Fruit fly (Drosophila melanogaster) whole organism, embryonic: ENCODE data around the gene LysS.

Experiments used
- Abd-B ChIP-seq: fragments of 200-800 bp; sonication (Bioruptor generic); optimal IDR thresholded peaks from 2 replicates; lab custom pipeline; 2018; ENCODE audit warnings: missing biosample characterization, mild to moderate bottlenecking, missing genetic modification characterization, moderate library complexity
- Awh ChIP-seq: fragments of 200-800 bp; sonication (Bioruptor generic); IDR thresholded peaks from 2 replicates; pipeline ENCODE4, ENCODE4 v1.3.6; 2022; ENCODE audit warnings: missing biosample characterization, missing genetic modification characterization
- BtbVII ChIP-seq: fragments of 200-800 bp; sonication (Bioruptor generic); optimal IDR thresholded peaks from 3 replicates; lab custom pipeline; 2017; ENCODE audit warnings: missing biosample characterization, mild to moderate bottlenecking, missing genetic modification characterization
- CG11456 ChIP-seq: fragments of 200-800 bp; sonication (Bioruptor generic); IDR thresholded peaks from 3 replicates; pipeline ENCODE4 v1.3.6; 2022; ENCODE audit warnings: missing biosample characterization, missing genetic modification characterization
- CG12219 ChIP-seq: fragments of 200-800 bp; sonication (Bioruptor generic); optimal IDR thresholded peaks from 3 replicates; lab custom pipeline; 2018; ENCODE audit warnings: missing biosample characterization, mild to moderate bottlenecking, missing genetic modification characterization
- CG12391 ChIP-seq: fragments of 200-800 bp; sonication (Bioruptor generic); optimal IDR thresholded peaks from 3 replicates; lab custom pipeline; 2018; ENCODE audit warnings: missing biosample characterization, mild to moderate bottlenecking, missing genetic modification characterization, moderate library complexity
- CG14014 ChIP-seq: fragments of 200-800 bp; sonication (Bioruptor generic); IDR thresholded peaks from 2 replicates; pipeline ENCODE4 v1.3.6; 2022; ENCODE audit warnings: missing biosample characterization, missing genetic modification characterization
- CG15479 ChIP-seq: fragments of 200-800 bp; sonication (Bioruptor generic); optimal IDR thresholded peaks from 3 replicates; lab custom pipeline; 2019; ENCODE audit warnings: missing biosample characterization, mild to moderate bottlenecking, missing genetic modification characterization, moderate library complexity
- CG15601 ChIP-seq: fragments of 200-800 bp; sonication (Bioruptor generic); optimal IDR thresholded peaks from 3 replicates; lab custom pipeline; 2019; ENCODE audit warnings: missing biosample characterization, mild to moderate bottlenecking, missing genetic modification characterization, moderate library complexity
- CG1603 ChIP-seq: fragments of 200-800 bp; sonication (Bioruptor generic); optimal IDR thresholded peaks from 2 replicates; lab custom pipeline; 2019; ENCODE audit warnings: missing biosample characterization, mild to moderate bottlenecking, missing genetic modification characterization, moderate library complexity
- CG17385 ChIP-seq: fragments of 200-800 bp; sonication (Bioruptor generic); optimal IDR thresholded peaks from 3 replicates; lab custom pipeline; 2018; ENCODE audit warnings: missing biosample characterization, mild to moderate bottlenecking, missing genetic modification characterization
- CG17829 ChIP-seq: fragments of 200-800 bp; optimal IDR thresholded peaks from 2 replicates; lab custom pipeline; 2019; ENCODE audit warnings: missing biosample characterization, mild to moderate bottlenecking, missing genetic modification characterization, moderate library complexity
- CG3281 ChIP-seq: fragments of 200-800 bp; sonication (Bioruptor generic); optimal IDR thresholded peaks from 3 replicates; lab custom pipeline; 2017; ENCODE audit warnings: missing biosample characterization, mild to moderate bottlenecking, missing genetic modification characterization
- CG34376 ChIP-seq: fragments of 200-800 bp; sonication (Bioruptor generic); optimal IDR thresholded peaks from 2 replicates; lab custom pipeline; 2018; ENCODE audit warnings: missing biosample characterization, mild to moderate bottlenecking, missing genetic modification characterization
- CG3995 ChIP-seq: fragments of 200-800 bp; sonication (Bioruptor generic); optimal IDR thresholded peaks from 3 replicates; lab custom pipeline; 2016; ENCODE audit warnings: missing biosample characterization, missing genetic modification characterization
- CG4820 ChIP-seq: fragments of 200-800 bp; sonication (Bioruptor generic); optimal IDR thresholded peaks from 3 replicates; lab custom pipeline; 2016; ENCODE audit warnings: missing biosample characterization, missing genetic modification characterization
- CG6765 ChIP-seq: fragments of 200-800 bp; sonication (Bioruptor generic); optimal IDR thresholded peaks from 3 replicates; lab custom pipeline; 2017; ENCODE audit warnings: missing biosample characterization, mild to moderate bottlenecking, missing genetic modification characterization
- CG7556 ChIP-seq: fragments of 200-800 bp; sonication (Bioruptor generic); optimal IDR thresholded peaks from 2 replicates; lab custom pipeline; 2017; ENCODE audit warnings: missing biosample characterization, mild to moderate bottlenecking, missing genetic modification characterization
- CG8290 ChIP-seq, 3 experiments: fragments of 200-800 bp; sonication (Bioruptor generic); optimal IDR thresholded peaks; 2 replicates each; lab custom pipeline; 2016 to 2019; ENCODE audit warnings: missing biosample characterization in 3 of 3, missing genetic modification characterization in 3 of 3, mild to moderate bottlenecking in 2 of 3, moderate library complexity in 1 of 3
- CG9437 ChIP-seq: fragments of 200-800 bp; sonication (Bioruptor generic); optimal IDR thresholded peaks from 2 replicates; lab custom pipeline; 2018; ENCODE audit warnings: missing biosample characterization, mild to moderate bottlenecking, missing genetic modification characterization
- CrebB ChIP-seq: fragments of 200-800 bp; sonication (Bioruptor generic); optimal IDR thresholded peaks from 3 replicates; lab custom pipeline; 2018; ENCODE audit warnings: missing biosample characterization, mild to moderate bottlenecking, missing genetic modification characterization
- D19B ChIP-seq: fragments of 200-800 bp; sonication (Bioruptor generic); optimal IDR thresholded peaks from 2 replicates; lab custom pipeline; 2017; ENCODE audit warnings: missing biosample characterization, mild to moderate bottlenecking, missing genetic modification characterization
- Eip74EF ChIP-seq, 2 experiments: fragments of 200-800 bp in 1 of 2; fragments of >200 bp in 1 of 2; sonication (Bioruptor generic) in 1 of 2; optimal IDR thresholded peaks; 2 replicates each; lab custom pipeline; 2017 to 2019; ENCODE audit warnings: missing biosample characterization in 2 of 2, missing genetic modification characterization in 2 of 2, mild to moderate bottlenecking in 1 of 2, moderate library complexity in 1 of 2
- GATAe ChIP-seq: fragments of 200-800 bp; sonication (Bioruptor generic); conservative IDR thresholded peaks from 2 replicates; pipeline ENCODE4 v1.3.6; 2022; ENCODE audit warnings: missing biosample characterization, missing genetic modification characterization
- Gug ChIP-seq: fragments of 200-800 bp; sonication (Bioruptor generic); IDR thresholded peaks from 4 replicates; pipeline ENCODE4 v1.3.6; 2022; ENCODE audit warnings: missing biosample characterization, missing genetic modification characterization
- Hmr ChIP-seq: fragments of 200-800 bp; sonication (Bioruptor generic); optimal IDR thresholded peaks from 3 replicates; lab custom pipeline; 2017; ENCODE audit warnings: mild to moderate bottlenecking, missing biosample characterization, missing genetic modification reagents, missing genetic modification characterization
- NK7.1 ChIP-seq: fragments of 200-800 bp; sonication (Bioruptor generic); optimal IDR thresholded peaks from 3 replicates; lab custom pipeline; 2016; ENCODE audit warnings: missing biosample characterization, missing genetic modification characterization
- Nf-YC ChIP-seq: fragments of 200-800 bp; optimal IDR thresholded peaks from 3 replicates; lab custom pipeline; 2019; ENCODE audit warnings: missing biosample characterization, mild to moderate bottlenecking, missing genetic modification characterization, moderate library complexity
- Taf1 ChIP-seq: fragments of 200-800 bp; sonication (Bioruptor generic); IDR thresholded peaks from 2 replicates; pipeline ENCODE4 v1.3.6; 2022; ENCODE audit warnings: missing biosample characterization, missing genetic modification characterization
- bigmax ChIP-seq: fragments of 200-800 bp; sonication (Bioruptor generic); optimal IDR thresholded peaks from 2 replicates; lab custom pipeline; 2018; ENCODE audit warnings: missing biosample characterization, mild to moderate bottlenecking, missing genetic modification characterization
- chm ChIP-seq: fragments of 200-800 bp; sonication (Bioruptor generic); IDR thresholded peaks from 2 replicates; pipeline ENCODE4 v1.3.6; 2022; ENCODE audit warnings: missing biosample characterization, missing genetic modification characterization
- crol ChIP-seq: fragments of 200-800 bp; sonication (Bioruptor generic); IDR thresholded peaks from 2 replicates; pipeline ENCODE4 v1.3.6; 2022; ENCODE audit warnings: missing biosample characterization, missing genetic modification characterization
- cwo ChIP-seq: fragments of 200-800 bp; sonication (Bioruptor generic); optimal IDR thresholded peaks from 3 replicates; lab custom pipeline; 2017; ENCODE audit warnings: missing biosample characterization, missing genetic modification characterization, mild to moderate bottlenecking, moderate library complexity, missing genetic modification reagents
- dimm ChIP-seq: fragments of 200-800 bp; sonication (Bioruptor generic); IDR thresholded peaks from 2 replicates; pipeline ENCODE4 v1.3.6; 2022; ENCODE audit warnings: missing biosample characterization, missing genetic modification characterization
- fd64A ChIP-seq: fragments of 200-800 bp; sonication (Bioruptor generic); optimal IDR thresholded peaks from 3 replicates; lab custom pipeline; 2018; ENCODE audit warnings: missing biosample characterization, mild to moderate bottlenecking, missing genetic modification characterization
- fru ChIP-seq: fragments of >200 bp; optimal IDR thresholded peaks from 2 replicates; lab custom pipeline; 2017
- gcm2 ChIP-seq: fragments of 200-800 bp; sonication (Bioruptor generic); optimal IDR thresholded peaks from 2 replicates; lab custom pipeline; 2016; ENCODE audit warnings: missing biosample characterization, missing genetic modification characterization
- jumu ChIP-seq: fragments of 200-800 bp; sonication (Bioruptor generic); optimal IDR thresholded peaks from 3 replicates; lab custom pipeline; 2016; ENCODE audit warnings: missing biosample characterization, missing genetic modification characterization
- lmd ChIP-seq: fragments of 200-800 bp; sonication (Bioruptor generic); IDR thresholded peaks from 2 replicates; pipeline ENCODE4 v1.3.6; 2022; ENCODE audit warnings: missing biosample characterization, missing genetic modification characterization
- pb ChIP-seq: fragments of 200-800 bp; sonication (Bioruptor generic); optimal IDR thresholded peaks from 3 replicates; lab custom pipeline; 2016; ENCODE audit warnings: missing biosample characterization, missing genetic modification characterization
- pho ChIP-seq: fragments of 200-800 bp; sonication (Bioruptor generic); optimal IDR thresholded peaks from 2 replicates; lab custom pipeline; 2016; ENCODE audit warnings: missing biosample characterization, missing genetic modification characterization
- pzg ChIP-seq: fragments of 200-800 bp; sonication (Bioruptor generic); optimal IDR thresholded peaks from 3 replicates; lab custom pipeline; 2018; ENCODE audit warnings: missing biosample characterization, mild to moderate bottlenecking, missing genetic modification characterization, moderate library complexity
- sd ChIP-seq: fragments of 200-800 bp; sonication (Bioruptor generic); optimal IDR thresholded peaks from 3 replicates; lab custom pipeline; 2018; ENCODE audit warnings: missing biosample characterization, mild to moderate bottlenecking, missing genetic modification characterization, moderate library complexity
- tio ChIP-seq: fragments of 200-800 bp; sonication (Bioruptor generic); optimal IDR thresholded peaks from 2 replicates; lab custom pipeline; 2017; ENCODE audit warnings: missing biosample characterization, missing genetic modification characterization, inconsistent platforms
- trh ChIP-seq: fragments of 200-800 bp; sonication (Bioruptor generic); optimal IDR thresholded peaks from 2 replicates; lab custom pipeline; 2016; ENCODE audit warnings: missing biosample characterization, missing genetic modification characterization
- wek ChIP-seq: fragments of 200-800 bp; sonication (Bioruptor generic); optimal IDR thresholded peaks from 3 replicates; lab custom pipeline; 2018; ENCODE audit warnings: missing biosample characterization, mild to moderate bottlenecking, missing genetic modification characterization, moderate library complexity
- wor ChIP-seq: fragments of 200-800 bp; sonication (Bioruptor generic); IDR thresholded peaks from 2 replicates; pipeline ENCODE4 v1.3.6; 2022; ENCODE audit warnings: missing biosample characterization, missing genetic modification characterization
- zen ChIP-seq: fragments of 200-800 bp; sonication (Bioruptor generic); optimal IDR thresholded peaks from 3 replicates; lab custom pipeline; 2018; ENCODE audit warnings: missing biosample characterization, mild to moderate bottlenecking, missing genetic modification characterization, moderate library complexity
- zf30C ChIP-seq: fragments of 200-800 bp; sonication (Bioruptor generic); optimal IDR thresholded peaks from 3 replicates; lab custom pipeline; 2018; ENCODE audit warnings: missing biosample characterization, mild to moderate bottlenecking, missing genetic modification characterization

The LysS gene

dm6 chr3L:1188936-1189659 is 38.4 kb upstream of the LysS start, which contains the start of gene CG13912 (continued):
- TF ChIP-seq CG1603 (tag; lab: Kevin White, UChicago) = peak; percentile 13
- TF ChIP-seq Hmr (GFP tag; lab: Kevin White, UChicago) = peak; percentile 46
- TF ChIP-seq CG14014 = 0 out of 2 replicates have a peak, but pooled peaks have one; percentile 8
- peak; percentile 96 for TF ChIP-seq CG15601
- TF ChIP-seq CG3995 (GFP tag; lab: Kevin White, UChicago) = no peak
- no peak for TF ChIP-seq pho (GFP tag; lab: Kevin White, UChicago)
- no peak for TF ChIP-seq gcm2 (GFP tag; lab: Kevin White, UChicago)
- peak; percentile 10 for TF ChIP-seq wek (GFP tag; lab: Kevin White, UChicago)
- TF ChIP-seq CG15479 (GFP tag; lab: Kevin White, UChicago) = no peak
- TF ChIP-seq jumu (GFP tag; lab: Kevin White, UChicago) = no peak
- TF ChIP-seq wor (GFP tag; lab: Robert Waterston, UW) = no peak
- no peak for TF ChIP-seq CG12391 (tag; lab: Kevin White, UChicago)
- TF ChIP-seq BtbVII (GFP tag; lab: Kevin White, UChicago) = peak; percentile 77
- TF ChIP-seq Nf-YC (tag; lab: Kevin White, UChicago) = peak; percentile 26
- peak; percentile 63 for TF ChIP-seq fd64A (GFP tag; lab: Kevin White, UChicago)
- no peak for TF ChIP-seq dimm
- peak; percentile 11 for TF ChIP-seq pzg (GFP tag; lab: Kevin White, UChicago)
- TF ChIP-seq CG17829 (tag; lab: Kevin White, UChicago) = no peak
- TF ChIP-seq GATAe = peak; percentile 49
- TF ChIP-seq CG3281 = no peak
- no peak for TF ChIP-seq CG8290 (GFP tag; optimal IDR thresholded peaks at IDR 0.05; lab: Kevin White, UChicago)
- TF ChIP-seq CG8290 (tag; optimal IDR thresholded peaks at IDR 0.05; lab: Kevin White, UChicago) = peak in 1 of 2 experiments; percentile 85
- peak; percentile 86 for TF ChIP-seq CG9437 (GFP tag; lab: Kevin White, UChicago)
- no peak for TF ChIP-seq trh (GFP tag; lab: Kevin White, UChicago)
- TF ChIP-seq Awh (GFP tag; lab: Robert Waterston, UW) = no peak
- TF ChIP-seq pb (GFP tag; lab: Kevin White, UChicago) = no peak
- no peak for TF ChIP-seq CG4820
- TF ChIP-seq CG34376 (GFP tag; lab: Kevin White, UChicago) = peak; percentile 99
- no peak for TF ChIP-seq CG11456 (GFP tag; lab: Robert Waterston, UW)
- peak; percentile 10 for TF ChIP-seq Abd-B (GFP tag; lab: Kevin White, UChicago)
- peak; percentile 18 for TF ChIP-seq CG17385 (GFP tag; lab: Kevin White, UChicago)
- TF ChIP-seq zf30C = no peak
- no peak for TF ChIP-seq D19B (GFP tag; lab: Kevin White, UChicago)
- TF ChIP-seq fru (lab: Kevin White, UChicago) = no peak
- no peak for TF ChIP-seq CrebB (tag; lab: Kevin White, UChicago)
- no peak for TF ChIP-seq Taf1 (GFP tag; lab: Robert Waterston, UW)
- TF ChIP-seq zen (tag; lab: Kevin White, UChicago) = no peak
- TF ChIP-seq NK7.1 (GFP tag; lab: Kevin White, UChicago) = no peak
- no peak for TF ChIP-seq Gug (GFP tag; lab: Robert Waterston, UW)
- no peak for TF ChIP-seq crol (GFP tag; lab: Robert Waterston, UW)
- TF ChIP-seq CG7556 (GFP tag; lab: Kevin White, UChicago) = no peak
- no peak for TF ChIP-seq tio (GFP tag; lab: Kevin White, UChicago)
- 0 out of 2 replicates have a peak, but pooled peaks have one; percentile 25 for TF ChIP-seq chm
- peak; percentile 96 for TF ChIP-seq sd (tag; lab: Kevin White, UChicago)
- peak; percentile 60 for TF ChIP-seq cwo
- peak; percentile 35 for TF ChIP-seq CG12219
- TF ChIP-seq CG6765 (GFP tag; lab: Kevin White, UChicago) = no peak
- no peak for TF ChIP-seq bigmax
- TF ChIP-seq Eip74EF (GFP tag; optimal IDR thresholded peaks at IDR 0.05; lab: Kevin White, UChicago) = peak in 1 of 2 experiments; percentile 39
- no peak for TF ChIP-seq lmd (GFP tag; lab: Robert Waterston, UW)
